Worm (Caenorhabditis elegans) whole organism, L4 larva: ENCODE measurements around the gene dsl-6.

ENCODE experiments used
- F10B5.3 ChIP-seq: sonication (generic microtip); optimal IDR thresholded peaks from 2 replicates; lab custom pipeline; 2016; ENCODE audit warnings: mild to moderate bottlenecking, missing genetic modification characterization, missing compliant biosample characterization
- F37D6.2 ChIP-seq: sonication (generic microtip); optimal IDR thresholded peaks from 2 replicates; lab custom pipeline; 2016; ENCODE audit warnings: mild to moderate bottlenecking, missing genetic modification characterization, missing compliant biosample characterization
- Y105C5A.15 ChIP-seq: fragments of 200-800 bp; sonication (Bioruptor generic); IDR thresholded peaks from 2 replicates; pipeline ENCODE4 v1.3.6; 2022; ENCODE audit warnings: missing genetic modification characterization, missing compliant biosample characterization
- aly-2 ChIP-seq: sonication (generic microtip); optimal IDR thresholded peaks from 2 replicates; lab custom pipeline; 2018; ENCODE audit warnings: missing biosample characterization, missing genetic modification characterization
- ceh-32 ChIP-seq: sonication (generic microtip); optimal IDR thresholded peaks from 2 replicates; lab custom pipeline; 2016; ENCODE audit warnings: mild to moderate bottlenecking, missing genetic modification characterization, missing compliant biosample characterization; ENCODE audit not compliant: poor library complexity
- ceh-82 ChIP-seq: sonication (generic microtip); optimal IDR thresholded peaks from 2 replicates; lab custom pipeline; 2017; ENCODE audit warnings: missing biosample characterization, missing genetic modification characterization
- cey-2 ChIP-seq: sonication (generic microtip); optimal IDR thresholded peaks from 3 replicates; lab custom pipeline; 2017; ENCODE audit warnings: missing genetic modification characterization, mild to moderate bottlenecking, missing compliant biosample characterization, antibody characterized with exemption, borderline replicate concordance; ENCODE audit not compliant: insufficient read depth
- daf-12 ChIP-seq: fragments of 150-350 bp; optimal IDR thresholded peaks from 2 replicates; lab custom pipeline; 2014; ENCODE audit warnings: missing biosample characterization, missing genetic modification reagents, missing genetic modification characterization
- dmd-8 ChIP-seq: fragments of 200-800 bp; sonication (Bioruptor generic); IDR thresholded peaks from 2 replicates; pipeline ENCODE4 v1.3.6; 2022; ENCODE audit warnings: missing genetic modification characterization, missing compliant biosample characterization
- hlh-11 ChIP-seq: fragments of 200-800 bp; sonication (Bioruptor generic); optimal IDR thresholded peaks from 2 replicates; lab custom pipeline; 2018; ENCODE audit warnings: mild to moderate bottlenecking, missing genetic modification characterization, missing compliant biosample characterization
- hlh-30 ChIP-seq: sonication (generic microtip); optimal IDR thresholded peaks from 2 replicates; lab custom pipeline; 2017; ENCODE audit warnings: antibody characterized with exemption, mild to moderate bottlenecking, missing genetic modification characterization, missing compliant biosample characterization; ENCODE audit not compliant: insufficient read depth
- lin-39 ChIP-seq: fragments of 150-350 bp; optimal IDR thresholded peaks from 2 replicates; lab custom pipeline; 2014; ENCODE audit warnings: missing biosample characterization, missing genetic modification reagents, missing genetic modification characterization
- madf-9 ChIP-seq: fragments of 200-800 bp; sonication (Bioruptor generic); conservative IDR thresholded peaks from 2 replicates; pipeline ENCODE4 v1.3.6; 2022; ENCODE audit warnings: missing genetic modification reagents, missing genetic modification characterization, missing compliant biosample characterization
- nhr-28 ChIP-seq: fragments of 150-350 bp; optimal IDR thresholded peaks from 2 replicates; lab custom pipeline; 2014; ENCODE audit warnings: missing biosample characterization, missing genetic modification characterization
- nhr-6 ChIP-seq: fragments of 150-350 bp; optimal IDR thresholded peaks from 2 replicates; lab custom pipeline; 2014; ENCODE audit warnings: missing biosample characterization, missing genetic modification characterization
- set-16 ChIP-seq: fragments of 200-800 bp; sonication (Bioruptor generic); IDR thresholded peaks from 2 replicates; pipeline ENCODE4 v1.3.6; 2022; ENCODE audit warnings: missing genetic modification reagents, missing genetic modification characterization, missing compliant biosample characterization
- unc-39 ChIP-seq: sonication (generic microtip); optimal IDR thresholded peaks from 2 replicates; lab custom pipeline; 2017; ENCODE audit warnings: missing biosample characterization, missing genetic modification characterization
- zfp-3 ChIP-seq: fragments of 200-800 bp; sonication (Bioruptor generic); conservative IDR thresholded peaks from 2 replicates; pipeline ENCODE4 v1.3.6; 2022; ENCODE audit warnings: missing genetic modification reagents, missing genetic modification characterization, missing compliant biosample characterization

dsl-6 gene

ce11 chrIV:11348822-11349221 is 49.3 kb downstream of the dsl-6 start (continued):
- TF ChIP-seq zfp-3 (GFP tag; lab: Robert Waterston, UW) (no peak), Y105C5A.15 (no peak), dmd-8 (GFP tag; lab: Robert Waterston, UW) (no peak), lin-39 (tag; lab: Kevin White, UChicago) (no peak), hlh-11 (tag; lab: Kevin White, UChicago) (no peak), nhr-6 (no peak), nhr-28 (tag; lab: Kevin White, UChicago) (no peak), F10B5.3 (tag; lab: Kevin White, UChicago) (no peak), madf-9 (GFP tag; lab: Robert Waterston, UW) (no peak), ceh-82 (tag; lab: Kevin White, UChicago) (no peak), unc-39 (tag; lab: Kevin White, UChicago) (no peak), set-16 (GFP tag; lab: Robert Waterston, UW) (no peak), F37D6.2 (tag; lab: Kevin White, UChicago) (no peak), daf-12 (tag; lab: Kevin White, UChicago) (no peak), ceh-32 (tag; lab: Kevin White, UChicago) (no peak), cey-2 (no peak), aly-2 (tag; lab: Kevin White, UChicago) (no peak)
- TF ChIP-seq, all 104 proteins: peak for 4

ce11 chrIV:11347275-11347674 is 50.8 kb downstream of the dsl-6 start:
- TF ChIP-seq hlh-30 (tag; lab: Kevin White, UChicago) (peak; percentile 17), F10B5.3 (tag; lab: Kevin White, UChicago) (no peak)
